Worm (Caenorhabditis elegans): ENCODE data around the gene oac-29.

The oac-29 gene

ce11 chrV:8606099-8606696, 29.3 kb downstream of the oac-29 start, which contains the start of gene vps-60:
Gene vps-60, minus strand, starts transcription at chrV:8606128.
- no peak for TF ChIP-seq alr-1 (tag; optimal IDR thresholded peaks at IDR 0.05; ENCODE audit: borderline replicate concordance)
- peak; percentile 87 for TF ChIP-seq pax-3 (tag; optimal IDR thresholded peaks at IDR 0.05)
- peak; percentile 98 for TF ChIP-seq xbp-1 (tag; optimal IDR thresholded peaks at IDR 0.05)
- peak; percentile 91 for TF ChIP-seq skn-1 (tag; optimal IDR thresholded peaks at IDR 0.05)
- TF ChIP-seq hpl-2 (GFP tag; optimal IDR thresholded peaks at IDR 0.05): peak; percentile 34
- peak; percentile 95 for TF ChIP-seq tbx-2 (tag; optimal IDR thresholded peaks at IDR 0.05)
- TF ChIP-seq sptf-1 (tag; optimal IDR thresholded peaks at IDR 0.05): no peak
- peak; percentile 75 for TF ChIP-seq grh-1 (GFP tag; IDR thresholded peaks at IDR 0.05)
- peak; percentile 47 for TF ChIP-seq ceh-90 (tag; optimal IDR thresholded peaks at IDR 0.05)
- TF ChIP-seq snpc-4 (tag; optimal IDR thresholded peaks at IDR 0.05): peak; percentile 74
- peak; percentile 2 for TF ChIP-seq nhr-76 (tag; optimal IDR thresholded peaks at IDR 0.05)
- TF ChIP-seq isw-1 (GFP tag; IDR thresholded peaks at IDR 0.05): peak; percentile 94
- peak; percentile 73 to 82 (median 81) for TF ChIP-seq dpl-1 (GFP tag; optimal IDR thresholded peaks at IDR 0.05)
- peak; percentile 80 for TF ChIP-seq mep-1 (tag; optimal IDR thresholded peaks at IDR 0.05)
- TF ChIP-seq C16A3.4 (tag; optimal IDR thresholded peaks at IDR 0.05): peak; percentile 90
- peak; percentile 52 to 57 for TF ChIP-seq egl-27 (tag; optimal IDR thresholded peaks at IDR 0.05)
- peak in 5 of 6 experiments; percentile 48 to 91 (median 72) for TF ChIP-seq elt-3 (tag; optimal IDR thresholded peaks at IDR 0.05)
- TF ChIP-seq hlh-17 (GFP tag; optimal IDR thresholded peaks at IDR 0.05; ENCODE audit: borderline replicate concordance): no peak
- no peak for TF ChIP-seq tlp-1 (tag; optimal IDR thresholded peaks at IDR 0.05)
- TF ChIP-seq ama-1 (optimal IDR thresholded peaks at IDR 0.05): peak; percentile 10
- TF ChIP-seq unc-30 (tag; optimal IDR thresholded peaks at IDR 0.05): no peak
- TF ChIP-seq nhr-47 (tag; optimal IDR thresholded peaks at IDR 0.05): peak; percentile 94
- TF ChIP-seq lin-13 (GFP tag; optimal IDR thresholded peaks at IDR 0.05): peak; percentile 89
- TF ChIP-seq lin-35 (GFP tag; optimal IDR thresholded peaks at IDR 0.05): peak; percentile 87 to 90
- TF ChIP-seq fkh-4 (tag; optimal IDR thresholded peaks at IDR 0.05; ENCODE audit: borderline replicate concordance): no peak
- peak; percentile 96 for TF ChIP-seq nhr-85 (tag)
- TF ChIP-seq aly-2 (tag; optimal IDR thresholded peaks at IDR 0.05): peak; percentile 67
- peak; percentile 48 for TF ChIP-seq lin-39 (tag; optimal IDR thresholded peaks at IDR 0.05)
- peak; percentile 98 for TF ChIP-seq nhr-71 (tag; optimal IDR thresholded peaks at IDR 0.05)
- TF ChIP-seq Y116A8C.19 (tag; optimal IDR thresholded peaks at IDR 0.05; ENCODE audit: borderline replicate concordance): no peak
- peak; percentile 88 for TF ChIP-seq egl-13 (tag; optimal IDR thresholded peaks at IDR 0.05)
- TF ChIP-seq zag-1 (tag; optimal IDR thresholded peaks at IDR 0.05): peak; percentile 83
- TF ChIP-seq ztf-4 (tag; optimal IDR thresholded peaks at IDR 0.05): peak; percentile 77
- no peak for TF ChIP-seq pqm-1 (tag; optimal IDR thresholded peaks at IDR 0.05)
- TF ChIP-seq nhr-11 (tag; optimal IDR thresholded peaks at IDR 0.05): peak; percentile 37
- peak; percentile 96 for TF ChIP-seq snu-23 (GFP tag; optimal IDR thresholded peaks at IDR 0.05)
- peak; percentile 75 to 95 (median 82) for TF ChIP-seq ceh-82 (tag; optimal IDR thresholded peaks at IDR 0.05)
- peak; percentile 96 for TF ChIP-seq jun-1 (tag; optimal IDR thresholded peaks at IDR 0.05)
- TF ChIP-seq pag-3 (tag; optimal IDR thresholded peaks at IDR 0.05; ENCODE audit: borderline replicate concordance, insufficient read depth): no peak
- peak; percentile 78 for TF ChIP-seq ceh-8 (GFP tag; optimal IDR thresholded peaks at IDR 0.05)
- TF ChIP-seq hlh-4 (tag; optimal IDR thresholded peaks at IDR 0.05): no peak
- TF ChIP-seq unc-98 (GFP tag; IDR thresholded peaks at IDR 0.05): no peak
- peak; percentile 97 for TF ChIP-seq blmp-1 (tag; optimal IDR thresholded peaks at IDR 0.05)
- TF ChIP-seq nhr-237 (tag; optimal IDR thresholded peaks at IDR 0.05): peak; percentile 84
- TF ChIP-seq nhr-90 (tag; optimal IDR thresholded peaks at IDR 0.05; ENCODE audit: poor library complexity): peak; percentile 86
- TF ChIP-seq sup-37 (GFP tag; optimal IDR thresholded peaks at IDR 0.05): no peak
- no peak for TF ChIP-seq nhr-12 (tag; optimal IDR thresholded peaks at IDR 0.05)
- TF ChIP-seq fkh-10 (GFP tag; optimal IDR thresholded peaks at IDR 0.05): peak; percentile 85
- TF ChIP-seq fkh-8 (tag; optimal IDR thresholded peaks at IDR 0.05): peak; percentile 98
- peak in 1 of 2 experiments; percentile 77 for TF ChIP-seq mdl-1 (tag; optimal IDR thresholded peaks at IDR 0.05)
- TF ChIP-seq sox-4 (tag; optimal IDR thresholded peaks at IDR 0.05): peak; percentile 76
- peak; percentile 79 for TF ChIP-seq irx-1 (tag; optimal IDR thresholded peaks at IDR 0.05)

Measured in whole organism, L1 larva.